Worm (Caenorhabditis elegans) whole organism, young adult: ENCODE measurements around the gene C25H3.15.

ENCODE experiments used
- B0019.2 ChIP-seq: fragments of 200-800 bp; sonication (Bioruptor generic); conservative IDR thresholded peaks from 2 replicates; pipeline ENCODE4 v1.3.6; 2022; ENCODE audit warnings: missing genetic modification reagents, missing genetic modification characterization, missing compliant biosample characterization
- D2030.7 ChIP-seq: fragments of 200-800 bp; sonication (Bioruptor generic); IDR thresholded peaks from 2 replicates; pipeline ENCODE4 v1.3.6; 2022; ENCODE audit warnings: missing genetic modification reagents, missing genetic modification characterization, missing compliant biosample characterization
- F22D6.2 ChIP-seq: sonication (generic microtip); optimal IDR thresholded peaks from 2 replicates; lab custom pipeline; 2016; ENCODE audit warnings: mild to moderate bottlenecking, missing genetic modification characterization, missing compliant biosample characterization
- F37B4.10 ChIP-seq: fragments of 200-800 bp; sonication (Bioruptor generic); IDR thresholded peaks from 2 replicates; pipeline ENCODE4 v1.3.6; 2022; ENCODE audit warnings: missing genetic modification characterization, missing compliant biosample characterization
- F49E8.2 ChIP-seq: sonication (generic microtip); optimal IDR thresholded peaks from 3 replicates; lab custom pipeline; 2017; ENCODE audit warnings: missing genetic modification characterization, mild to moderate bottlenecking, missing compliant biosample characterization, antibody characterized with exemption, moderate library complexity; ENCODE audit not compliant: insufficient read depth
- F55B11.4 ChIP-seq: sonication (generic microtip); optimal IDR thresholded peaks from 2 replicates; lab custom pipeline; 2016; ENCODE audit warnings: missing compliant biosample characterization, missing genetic modification characterization, borderline replicate concordance; ENCODE audit not compliant: insufficient read depth
- K12H6.12 ChIP-seq: fragments of 200-800 bp; sonication (Bioruptor generic); optimal IDR thresholded peaks from 2 replicates; lab custom pipeline; 2018; ENCODE audit warnings: mild to moderate bottlenecking, missing genetic modification characterization, missing compliant biosample characterization
- T26A5.8 ChIP-seq: sonication (generic microtip); optimal IDR thresholded peaks from 2 replicates; lab custom pipeline; 2016; ENCODE audit warnings: missing genetic modification characterization, missing compliant biosample characterization
- Y79H2A.3 ChIP-seq: fragments of 200-800 bp; sonication (Bioruptor generic); conservative IDR thresholded peaks from 2 replicates; pipeline ENCODE4 v1.3.6; 2022; ENCODE audit warnings: missing genetic modification reagents, missing genetic modification characterization, missing compliant biosample characterization
- ZK185.1 ChIP-seq: sonication (generic microtip); optimal IDR thresholded peaks from 2 replicates; lab custom pipeline; 2016; ENCODE audit warnings: mild to moderate bottlenecking, missing genetic modification characterization, missing compliant biosample characterization; ENCODE audit not compliant: poor library complexity, severe bottlenecking
- ama-1 ChIP-seq, 3 experiments: fragments of 150-350 bp in 1 of 3; sonication (generic microtip) in 2 of 3; optimal IDR thresholded peaks; 2 replicates each; lab custom pipeline; 2014 to 2018; ENCODE audit warnings: missing biosample characterization in 2 of 3, missing genetic modification characterization in 2 of 3, missing genetic modification reagents in 2 of 3
- aptf-2 ChIP-seq: fragments of 200-800 bp; sonication (Bioruptor generic); conservative IDR thresholded peaks from 2 replicates; pipeline ENCODE4 v1.3.6; 2022; ENCODE audit warnings: missing genetic modification reagents, missing genetic modification characterization, missing compliant biosample characterization
- athp-1 ChIP-seq: sonication (generic microtip); optimal IDR thresholded peaks from 2 replicates; lab custom pipeline; 2017; ENCODE audit warnings: mild to moderate bottlenecking, missing genetic modification characterization, missing compliant biosample characterization
- attf-5 ChIP-seq: fragments of 200-800 bp; sonication (Bioruptor generic); optimal IDR thresholded peaks from 2 replicates; lab custom pipeline; 2018; ENCODE audit warnings: mild to moderate bottlenecking, missing genetic modification characterization, missing compliant biosample characterization
- bed-2 ChIP-seq: fragments of 200-800 bp; sonication (Bioruptor generic); IDR thresholded peaks from 2 replicates; pipeline ENCODE4 v1.3.6; 2022; ENCODE audit warnings: missing genetic modification reagents, missing genetic modification characterization, missing compliant biosample characterization
- cebp-2 ChIP-seq: fragments of 200-800 bp; sonication (Bioruptor generic); IDR thresholded peaks from 2 replicates; pipeline ENCODE4 v1.3.6; 2022; ENCODE audit warnings: missing genetic modification characterization, missing compliant biosample characterization
- chd-7 ChIP-seq: sonication (generic microtip); optimal IDR thresholded peaks from 2 replicates; lab custom pipeline; 2016; ENCODE audit warnings: mild to moderate bottlenecking, missing genetic modification characterization, moderate library complexity, missing compliant biosample characterization
- dox-1 ChIP-seq: fragments of 200-800 bp; sonication (Bioruptor generic); IDR thresholded peaks from 2 replicates; pipeline ENCODE4 v1.3.6; 2022; ENCODE audit warnings: missing genetic modification reagents, missing genetic modification characterization, missing compliant biosample characterization
- egl-18 ChIP-seq: fragments of 200-800 bp; sonication (Bioruptor generic); IDR thresholded peaks from 2 replicates; pipeline ENCODE4 v1.3.6; 2022; ENCODE audit warnings: missing genetic modification reagents, missing genetic modification characterization, missing compliant biosample characterization
- hlh-12 ChIP-seq: sonication (generic microtip); optimal IDR thresholded peaks from 2 replicates; lab custom pipeline; 2016; ENCODE audit warnings: missing genetic modification characterization, missing compliant biosample characterization
- hlh-26 ChIP-seq: fragments of 200-800 bp; sonication (Bioruptor generic); conservative IDR thresholded peaks from 2 replicates; pipeline ENCODE4 v1.3.6; 2022; ENCODE audit warnings: missing genetic modification reagents, missing genetic modification characterization, missing compliant biosample characterization
- hmg-20 ChIP-seq: fragments of 200-800 bp; sonication (Bioruptor generic); IDR thresholded peaks from 2 replicates; pipeline ENCODE4 v1.3.6; 2022; ENCODE audit warnings: missing genetic modification reagents, missing genetic modification characterization, missing compliant biosample characterization
- hsf-1 ChIP-seq: fragments of 200-800 bp; sonication (Bioruptor generic); IDR thresholded peaks from 2 replicates; pipeline ENCODE4 v1.3.6; 2022; ENCODE audit warnings: missing genetic modification reagents, missing genetic modification characterization, missing compliant biosample characterization
- lag-1 ChIP-seq: fragments of 200-800 bp; sonication (Bioruptor generic); IDR thresholded peaks from 2 replicates; pipeline ENCODE4 v1.3.6; 2022; ENCODE audit warnings: missing genetic modification reagents, missing genetic modification characterization, missing compliant biosample characterization
- let-607 ChIP-seq, 2 experiments: fragments of 200-800 bp in 1 of 2; sonication (Bioruptor generic) in 1 of 2; sonication (generic microtip) in 1 of 2; optimal IDR thresholded peaks; 2 replicates each; lab custom pipeline; 2016 to 2018; ENCODE audit warnings: mild to moderate bottlenecking in 2 of 2, missing compliant biosample characterization in 2 of 2, missing genetic modification characterization in 2 of 2, moderate library complexity in 2 of 2, missing genotype in 1 of 2
- lin-26 ChIP-seq: fragments of 200-800 bp; sonication (Bioruptor generic); IDR thresholded peaks from 2 replicates; pipeline ENCODE4 v1.3.6; 2022; ENCODE audit warnings: missing genetic modification reagents, missing genetic modification characterization, missing compliant biosample characterization
- lin-35 ChIP-seq, 3 experiments: fragments of 150-350 bp in 2 of 3; sonication (generic microtip) in 1 of 3; optimal IDR thresholded peaks; 2 replicates each; lab custom pipeline; 2014 to 2018; ENCODE audit warnings: missing biosample characterization in 3 of 3, missing genetic modification characterization in 3 of 3, missing genetic modification reagents in 3 of 3
- lir-1 ChIP-seq: fragments of 200-800 bp; sonication (Bioruptor generic); conservative IDR thresholded peaks from 2 replicates; pipeline ENCODE4 v1.3.6; 2022; ENCODE audit warnings: missing genetic modification reagents, missing genetic modification characterization, missing compliant biosample characterization
- lsy-27 ChIP-seq: sonication (generic microtip); optimal IDR thresholded peaks from 2 replicates; lab custom pipeline; 2017; ENCODE audit warnings: missing genetic modification characterization, mild to moderate bottlenecking, missing compliant biosample characterization, antibody characterized with exemption, missing genotype, borderline replicate concordance; ENCODE audit not compliant: insufficient read depth
- madf-6 ChIP-seq: fragments of 200-800 bp; sonication (Bioruptor generic); IDR thresholded peaks from 2 replicates; pipeline ENCODE4 v1.3.6; 2022; ENCODE audit warnings: missing genetic modification reagents, missing genetic modification characterization, missing compliant biosample characterization
- madf-8 ChIP-seq: fragments of 200-800 bp; sonication (Bioruptor generic); conservative IDR thresholded peaks from 2 replicates; pipeline ENCODE4 v1.3.6; 2022; ENCODE audit warnings: missing genetic modification reagents, missing genetic modification characterization, missing compliant biosample characterization
- mel-28 ChIP-seq: sonication (generic microtip); optimal IDR thresholded peaks from 2 replicates; lab custom pipeline; 2016; ENCODE audit warnings: borderline replicate concordance, mild to moderate bottlenecking, missing genetic modification characterization, missing compliant biosample characterization
- mes-4 ChIP-seq: sonication (generic microtip); optimal IDR thresholded peaks from 2 replicates; lab custom pipeline; 2016; ENCODE audit warnings: missing genotype, missing genetic modification characterization, missing compliant biosample characterization
- nfya-1 ChIP-seq: sonication (generic microtip); optimal IDR thresholded peaks from 2 replicates; lab custom pipeline; 2017; ENCODE audit warnings: antibody characterized with exemption, missing compliant biosample characterization, missing genetic modification characterization, borderline replicate concordance; ENCODE audit not compliant: insufficient read depth
- nfya-2 ChIP-seq: fragments of 200-800 bp; sonication (Bioruptor generic); IDR thresholded peaks from 2 replicates; pipeline ENCODE4 v1.3.6; 2022; ENCODE audit warnings: missing genetic modification reagents, missing genetic modification characterization, missing compliant biosample characterization
- pha-4 ChIP-seq: fragments of 150-350 bp; sonication (generic microtip); optimal IDR thresholded peaks from 2 replicates; lab custom pipeline; 2014; ENCODE audit warnings: missing biosample characterization, missing genetic modification reagents, missing genetic modification characterization
- repo-1 ChIP-seq: sonication (generic microtip); optimal IDR thresholded peaks from 2 replicates; lab custom pipeline; 2017; ENCODE audit warnings: mild to moderate bottlenecking, missing genetic modification characterization, missing compliant biosample characterization
- sdz-38 ChIP-seq: sonication (generic microtip); optimal IDR thresholded peaks from 2 replicates; lab custom pipeline; 2016; ENCODE audit warnings: missing genotype, missing genetic modification characterization, missing compliant biosample characterization
- snpc-1.1 ChIP-seq: sonication (generic microtip); optimal IDR thresholded peaks from 2 replicates; lab custom pipeline; 2017; ENCODE audit warnings: missing genetic modification characterization, mild to moderate bottlenecking, missing compliant biosample characterization, antibody characterized with exemption, moderate library complexity, missing genotype, missing genetic modification reagents; ENCODE audit not compliant: insufficient read depth
- snpc-4 ChIP-seq, 5 experiments: fragments of 150-350 bp in 1 of 5; sonication (generic microtip) in 4 of 5; optimal IDR thresholded peaks; 2 replicates each; lab custom pipeline; 2014 to 2018; ENCODE audit warnings: missing genetic modification characterization in 5 of 5, missing biosample characterization in 3 of 5, antibody characterized with exemption in 2 of 5, mild to moderate bottlenecking in 2 of 5, missing compliant biosample characterization in 2 of 5, missing genotype in 2 of 5, moderate library complexity in 2 of 5, missing genetic modification reagents in 1 of 5
- tlf-1 ChIP-seq: fragments of 200-800 bp; sonication (Bioruptor generic); optimal IDR thresholded peaks from 2 replicates; lab custom pipeline; 2018; ENCODE audit warnings: mild to moderate bottlenecking, missing genetic modification characterization, missing compliant biosample characterization
- unc-130 ChIP-seq: sonication (generic microtip); optimal IDR thresholded peaks from 2 replicates; lab custom pipeline; 2016; ENCODE audit warnings: missing genetic modification reagents, missing genetic modification characterization, missing compliant biosample characterization
- unc-62 ChIP-seq: fragments of 150-350 bp; optimal IDR thresholded peaks from 2 replicates; lab custom pipeline; 2014; ENCODE audit warnings: missing biosample characterization, missing genetic modification reagents, missing genetic modification characterization
- ztf-22 ChIP-seq: fragments of 200-800 bp; sonication (Bioruptor generic); optimal IDR thresholded peaks from 2 replicates; lab custom pipeline; 2018; ENCODE audit warnings: mild to moderate bottlenecking, missing genetic modification characterization, moderate library complexity, missing compliant biosample characterization
- ztf-25 ChIP-seq: fragments of 200-800 bp; sonication (Bioruptor generic); IDR thresholded peaks from 2 replicates; pipeline ENCODE4 v1.3.6; 2022; ENCODE audit warnings: missing genetic modification reagents, missing genetic modification characterization, missing compliant biosample characterization
- ztf-26 ChIP-seq: sonication (generic microtip); optimal IDR thresholded peaks from 2 replicates; lab custom pipeline; 2017; ENCODE audit warnings: missing genetic modification characterization, missing compliant biosample characterization
- ztf-3 ChIP-seq: fragments of 200-800 bp; sonication (Bioruptor generic); optimal IDR thresholded peaks from 2 replicates; lab custom pipeline; 2018; ENCODE audit warnings: mild to moderate bottlenecking, missing genetic modification characterization, missing compliant biosample characterization

Gene C25H3.15

ce11 chrII:5688959-5689358, 23.8 kb downstream of the C25H3.15 start, which contains the start of gene C25H3.11 (continued):
- TF ChIP-seq nfya-1 (tag; lab: Kevin White, UChicago) (no peak), cebp-2 (GFP tag; lab: Robert Waterston, UW) (no peak), lin-35 (GFP tag; optimal IDR thresholded peaks at IDR 0.05; lab: Kevin White, UChicago) (peak in 1 of 3 experiments; percentile 2), tlf-1 (GFP tag; lab: Kevin White, UChicago) (peak; percentile 21), repo-1 (tag; lab: Kevin White, UChicago) (peak; percentile 31), madf-8 (no peak), F55B11.4 (tag; lab: Kevin White, UChicago) (no peak), attf-5 (GFP tag; lab: Kevin White, UChicago) (peak; percentile 79), hlh-26 (GFP tag; lab: Robert Waterston, UW) (no peak), ZK185.1 (tag; lab: Kevin White, UChicago) (no peak), ztf-25 (GFP tag; lab: Robert Waterston, UW) (no peak), hmg-20 (GFP tag; lab: Robert Waterston, UW) (no peak), F37B4.10 (GFP tag; lab: Robert Waterston, UW) (no peak), Y79H2A.3 (GFP tag; lab: Robert Waterston, UW) (no peak), dox-1 (GFP tag; lab: Robert Waterston, UW) (peak; percentile 71), snpc-1.1 (no peak), unc-130 (no peak), mes-4 (no peak), chd-7 (tag; lab: Kevin White, UChicago) (no peak), snpc-4 (GFP tag; optimal IDR thresholded peaks at IDR 0.05; lab: Kevin White, UChicago) (no peak), snpc-4 (tag; optimal IDR thresholded peaks at IDR 0.05; lab: Kevin White, UChicago) (peak in 3 of 4 experiments; percentile 10 to 46 (median 33)), madf-6 (peak; percentile 12; the same call in 1 of the 2 replicates), lir-1 (no peak), hsf-1 (GFP tag; lab: Robert Waterston, UW) (no peak), nfya-2 (GFP tag; lab: Robert Waterston, UW) (no peak), pha-4 (tag; lab: Kevin White, UChicago) (no peak), lag-1 (no peak), T26A5.8 (tag; lab: Kevin White, UChicago) (no peak), ztf-26 (no peak), B0019.2 (GFP tag; lab: Robert Waterston, UW) (no peak), egl-18 (no peak), aptf-2 (0 out of 2 replicates have a peak, but pooled peaks have one; percentile 28), F22D6.2 (tag; lab: Kevin White, UChicago) (no peak), let-607 (tag; optimal IDR thresholded peaks at IDR 0.05; lab: Kevin White, UChicago) (no peak), sdz-38 (tag; lab: Kevin White, UChicago) (no peak), unc-62 (GFP tag; lab: Kevin White, UChicago) (no peak), mel-28 (tag; lab: Kevin White, UChicago) (no peak), bed-2 (GFP tag; lab: Robert Waterston, UW) (no peak), K12H6.12 (tag; lab: Kevin White, UChicago) (peak; percentile 20), lsy-27 (tag; lab: Kevin White, UChicago) (no peak), hlh-12 (tag; lab: Kevin White, UChicago) (no peak), ztf-22 (GFP tag; lab: Kevin White, UChicago) (no peak), ztf-3 (GFP tag; lab: Kevin White, UChicago) (no peak), F49E8.2 (tag; lab: Kevin White, UChicago) (no peak), athp-1 (tag; lab: Kevin White, UChicago) (peak; percentile 17), lin-26 (no peak), ama-1 (optimal IDR thresholded peaks at IDR 0.05; lab: Kevin White, UChicago) (no peak), ama-1 (GFP tag; optimal IDR thresholded peaks at IDR 0.05; lab: Kevin White, UChicago) (no peak), D2030.7 (GFP tag; lab: Robert Waterston, UW) (0 out of 2 replicates have a peak, but pooled peaks have one; percentile 21)
